Fruit fly (Drosophila melanogaster): ENCODE measurements around the gene Sulf1.

DNA sequence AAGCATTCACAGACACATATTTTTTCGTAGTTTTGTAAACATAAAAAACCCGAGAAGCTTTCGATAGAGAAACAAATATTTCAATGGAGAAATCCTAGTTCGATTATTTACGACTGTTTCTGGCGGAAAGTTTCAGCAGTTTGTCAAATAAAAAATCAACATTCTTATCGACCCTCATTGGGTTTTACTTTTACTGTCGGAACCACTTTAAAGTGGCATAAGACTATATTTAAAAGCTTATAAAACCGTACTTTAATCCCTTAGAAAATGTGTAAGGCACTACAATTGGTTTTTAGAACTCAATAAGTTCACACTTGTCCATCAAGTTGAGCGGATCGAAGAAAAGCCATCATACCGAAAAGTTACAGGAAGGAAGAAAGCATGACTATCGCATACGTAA, 14.2 kb downstream of the Sulf1 start, which contains the start of gene CG17929:
- TF ChIP-seq cnc (optimal IDR thresholded peaks at IDR 0.05) (no peak), CG7101 (tag; optimal IDR thresholded peaks at IDR 0.05) (no peak), kay (GFP tag; ENCODE audit: borderline replicate concordance) (peak; percentile 55), bab1 (GFP tag; optimal IDR thresholded peaks at IDR 0.05) (no peak), Clk (GFP tag; optimal IDR thresholded peaks at IDR 0.05) (no peak), Crg-1 (GFP tag; optimal IDR thresholded peaks at IDR 0.05) (no peak), CG33017 (tag; optimal IDR thresholded peaks at IDR 0.05) (no peak), toe (GFP tag; optimal IDR thresholded peaks at IDR 0.05) (no peak), Mnt (GFP tag; optimal IDR thresholded peaks at IDR 0.05) (no peak), CG7045 (GFP tag; optimal IDR thresholded peaks at IDR 0.05) (no peak), tj (GFP tag; optimal IDR thresholded peaks at IDR 0.05) (no peak), pad (GFP tag; optimal IDR thresholded peaks at IDR 0.05) (no peak), cic (GFP tag; optimal IDR thresholded peaks at IDR 0.05) (no peak), CG5204 (GFP tag; optimal IDR thresholded peaks at IDR 0.05) (no peak)

Measured in whole organism, adult.